Worm (Caenorhabditis elegans): Measurements from ENCODE around the gene C24H11.1.

DNA sequence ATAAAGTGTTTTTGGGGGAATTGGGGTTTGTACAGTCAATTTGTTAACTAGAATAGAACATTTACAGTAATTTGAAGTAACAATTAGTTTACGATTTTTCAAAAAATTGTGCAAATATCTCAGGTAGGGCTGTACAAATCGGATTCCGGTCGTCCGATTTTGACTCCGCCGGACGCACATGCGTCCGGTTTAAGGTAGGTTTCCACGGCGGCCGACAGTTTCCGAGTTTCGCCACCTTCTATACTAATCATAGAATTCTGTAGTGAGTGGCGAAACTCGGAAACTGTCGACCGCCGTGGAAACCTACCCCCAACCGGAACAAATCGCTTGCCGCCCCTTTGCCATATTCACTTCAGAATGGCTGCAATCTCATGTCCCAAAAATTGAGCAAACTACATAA is 2.0 kb downstream of the C24H11.1 start:
- TF ChIP-seq snpc-4 (tag; optimal IDR thresholded peaks at IDR 0.05) (no peak), nhr-77 (tag; optimal IDR thresholded peaks at IDR 0.05) (no peak), nhr-10 (tag; optimal IDR thresholded peaks at IDR 0.05) (no peak)
